Fruit fly (Drosophila melanogaster): Measurements from ENCODE around the gene CG6650.

Gene CG6650

dm6 chr3L:14049620-14050253, 18.5 kb downstream of the CG6650 start, which contains the start of gene Neurl4:
Neurl4 (minus strand) TSS chr3L:14049892.
- TF ChIP-seq CG11695 (GFP tag; IDR thresholded peaks at IDR 0.05), result peak; percentile 54; the same call in 2 of the 3 replicates
- TF ChIP-seq tll (GFP tag; optimal IDR thresholded peaks at IDR 0.05), result no peak
- TF ChIP-seq org-1 (GFP tag; optimal IDR thresholded peaks at IDR 0.05), result no peak
- peak; percentile 36 for TF ChIP-seq CG17802 (tag; optimal IDR thresholded peaks at IDR 0.05)
- TF ChIP-seq ase (GFP tag; IDR thresholded peaks at IDR 0.05), result peak; percentile 69; the same call in 2 of the 3 replicates
- no peak for TF ChIP-seq CG16813 (GFP tag; IDR thresholded peaks at IDR 0.05; ENCODE audit: partially characterized antibody)
- peak; percentile 33 for TF ChIP-seq CG13123 (GFP tag; optimal IDR thresholded peaks at IDR 0.05)
- peak; percentile 68; the same call in 2 of the 3 replicates for TF ChIP-seq Dbx (GFP tag; IDR thresholded peaks at IDR 0.05)
- peak; percentile 50; the same call in 1 of the 2 replicates for TF ChIP-seq Nf-YA (GFP tag; IDR thresholded peaks at IDR 0.05)
- TF ChIP-seq stc (GFP tag; IDR thresholded peaks at IDR 0.05), result peak; percentile 57; the same call in 1 of the 2 replicates
- TF ChIP-seq Sin3A (optimal IDR thresholded peaks at IDR 0.05), result no peak
- no peak for TF ChIP-seq CTCF (GFP tag; optimal IDR thresholded peaks at IDR 0.05)
- no peak for TF ChIP-seq CG13296 (GFP tag; optimal IDR thresholded peaks at IDR 0.05)
- TF ChIP-seq CkIIα-i1 (GFP tag; IDR thresholded peaks at IDR 0.05), result no peak
- peak; percentile 73 for TF ChIP-seq CG1024 (GFP tag; IDR thresholded peaks at IDR 0.05)
- TF ChIP-seq CG8388 (GFP tag; optimal IDR thresholded peaks at IDR 0.05), result no peak
- no peak for TF ChIP-seq HmgD (GFP tag; optimal IDR thresholded peaks at IDR 0.05)
- peak; percentile 61 for TF ChIP-seq Bteb2 (GFP tag; optimal IDR thresholded peaks at IDR 0.05)
- TF ChIP-seq CG9817 (tag; optimal IDR thresholded peaks at IDR 0.05), result peak; percentile 69
- peak; percentile 81 for TF ChIP-seq chm (GFP tag; IDR thresholded peaks at IDR 0.05)
- TF ChIP-seq CG11560 (tag; IDR thresholded peaks at IDR 0.05), result no peak
- peak; percentile 91 for TF ChIP-seq ci (GFP tag; IDR thresholded peaks at IDR 0.05)
- no peak for TF ChIP-seq sima (GFP tag; optimal IDR thresholded peaks at IDR 0.05)
- peak; percentile 66 for TF ChIP-seq fu2 (GFP tag; optimal IDR thresholded peaks at IDR 0.05)
- peak; percentile 66 for TF ChIP-seq CG18619 (GFP tag; optimal IDR thresholded peaks at IDR 0.05)
- TF ChIP-seq Awh (GFP tag; IDR thresholded peaks at IDR 0.05), result peak; percentile 78
- peak; percentile 57; the same call in 1 of the 2 replicates for TF ChIP-seq CG32532 (GFP tag; IDR thresholded peaks at IDR 0.05)
- TF ChIP-seq CG3163 (GFP tag; optimal IDR thresholded peaks at IDR 0.05), result peak; percentile 13
- peak; percentile 49 for TF ChIP-seq CG14441 (GFP tag; IDR thresholded peaks at IDR 0.05)
- peak; percentile 71 for TF ChIP-seq CG3847 (GFP tag; IDR thresholded peaks at IDR 0.05)
- peak; percentile 75 for TF ChIP-seq CG17328 (GFP tag; IDR thresholded peaks at IDR 0.05)
- TF ChIP-seq cas (GFP tag; IDR thresholded peaks at IDR 0.05), result no peak
- TF ChIP-seq CG7556 (GFP tag; optimal IDR thresholded peaks at IDR 0.05), result peak; percentile 32
- TF ChIP-seq CG8281 (tag; optimal IDR thresholded peaks at IDR 0.05), result peak; percentile 25
- TF ChIP-seq zf30C (GFP tag; optimal IDR thresholded peaks at IDR 0.05), result peak; percentile 95
- TF ChIP-seq CG10979 (tag; optimal IDR thresholded peaks at IDR 0.05), result peak; percentile 81
- peak; percentile 87 for TF ChIP-seq CG12391 (tag; optimal IDR thresholded peaks at IDR 0.05)
- no peak for TF ChIP-seq CG34376 (GFP tag; optimal IDR thresholded peaks at IDR 0.05)
- no peak for TF ChIP-seq lov (optimal IDR thresholded peaks at IDR 0.05)
- TF ChIP-seq lov (GFP tag; IDR thresholded peaks at IDR 0.05), result no peak
- TF ChIP-seq hkb (optimal IDR thresholded peaks at IDR 0.05), result no peak
- peak; percentile 66 for TF ChIP-seq hkb (GFP tag; IDR thresholded peaks at IDR 0.05)
- peak; percentile 53; the same call in 1 of the 3 replicates for TF ChIP-seq zfh1 (GFP tag; IDR thresholded peaks at IDR 0.05)
- TF ChIP-seq scrt (GFP tag; optimal IDR thresholded peaks at IDR 0.05), result no peak
- peak; percentile 43; the same call in 1 of the 2 replicates for TF ChIP-seq wor (GFP tag; IDR thresholded peaks at IDR 0.05)
- no peak for TF ChIP-seq NK7.1 (GFP tag; optimal IDR thresholded peaks at IDR 0.05)
- TF ChIP-seq ranshi (GFP tag; IDR thresholded peaks at IDR 0.05), result peak; percentile 62
- no peak for TF ChIP-seq CG11085 (GFP tag; IDR thresholded peaks at IDR 0.05)
- peak; percentile 40 for TF ChIP-seq pho (GFP tag; optimal IDR thresholded peaks at IDR 0.05)
- TF ChIP-seq CG6854 (GFP tag; optimal IDR thresholded peaks at IDR 0.05), result no peak
- TF ChIP-seq vvl (GFP tag; IDR thresholded peaks at IDR 0.05), result peak; percentile 76
- TF ChIP-seq Trl (optimal IDR thresholded peaks at IDR 0.05), result no peak
- TF ChIP-seq Trl (GFP tag; optimal IDR thresholded peaks at IDR 0.05), result peak; percentile 63

All from whole organism, embryonic.